Fruit fly (Drosophila melanogaster): ENCODE data around the gene Hel89B.

Gene Hel89B

DNA sequence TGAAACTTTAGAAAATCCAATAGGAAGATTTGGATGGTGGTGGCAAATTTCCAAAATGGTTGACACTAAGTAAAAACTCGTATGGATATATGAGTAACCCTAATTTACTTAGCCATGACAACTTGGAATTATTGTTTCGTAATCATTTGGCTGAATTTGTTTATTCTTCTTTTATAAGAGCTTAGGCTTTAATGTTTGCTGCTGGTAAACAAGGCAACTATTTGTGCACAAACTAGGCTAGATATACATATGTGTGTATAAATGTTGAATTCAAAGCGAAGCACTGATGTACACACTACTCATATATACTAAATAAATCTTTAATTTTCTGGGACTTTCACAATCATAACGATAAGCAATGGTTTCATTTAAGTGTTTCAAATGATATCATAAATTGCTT lies 32.8 kb downstream of the Hel89B start:
- TF ChIP-seq al (GFP tag; IDR thresholded peaks at IDR 0.05) (no peak), CG9437 (GFP tag; optimal IDR thresholded peaks at IDR 0.05) (no peak), bab2 (GFP tag; optimal IDR thresholded peaks at IDR 0.05) (peak; percentile 55), insv (GFP tag; optimal IDR thresholded peaks at IDR 0.05) (peak in 1 of 2 experiments; percentile 10), CG17912 (GFP tag; optimal IDR thresholded peaks at IDR 0.05) (peak; percentile 49), Dp (GFP tag; optimal IDR thresholded peaks at IDR 0.05) (no peak), Jarid2 (GFP tag; optimal IDR thresholded peaks at IDR 0.05) (no peak), Mad (GFP tag; optimal IDR thresholded peaks at IDR 0.05) (no peak), unc-4 (GFP tag; IDR thresholded peaks at IDR 0.05; ENCODE audit: partially characterized antibody) (no peak), CG4282 (GFP tag; optimal IDR thresholded peaks at IDR 0.05) (no peak), Drgx (GFP tag; IDR thresholded peaks at IDR 0.05) (no peak), D19A (tag; optimal IDR thresholded peaks at IDR 0.05) (peak; percentile 8), bbx (GFP tag; IDR thresholded peaks at IDR 0.05; ENCODE audit: partially characterized antibody) (no peak), CG17568 (GFP tag; optimal IDR thresholded peaks at IDR 0.05) (peak; percentile 78), CG15073 (GFP tag; optimal IDR thresholded peaks at IDR 0.05) (no peak), rib (GFP tag; IDR thresholded peaks at IDR 0.05) (no peak), Lim3 (GFP tag; IDR thresholded peaks at IDR 0.05) (no peak), zen2 (GFP tag; IDR thresholded peaks at IDR 0.05; ENCODE audit: partially characterized antibody) (no peak), scrt (GFP tag; optimal IDR thresholded peaks at IDR 0.05) (peak; percentile 15), B-H1 (GFP tag; IDR thresholded peaks at IDR 0.05) (no peak), CG9215 (GFP tag; IDR thresholded peaks at IDR 0.05) (no peak), twi (tag; optimal IDR thresholded peaks at IDR 0.05) (no peak), CG4424 (GFP tag; optimal IDR thresholded peaks at IDR 0.05) (peak; percentile 36), Kr (GFP tag; optimal IDR thresholded peaks at IDR 0.05) (peak; percentile 13), ac (GFP tag; optimal IDR thresholded peaks at IDR 0.05) (peak; percentile 8), lbe (GFP tag; optimal IDR thresholded peaks at IDR 0.05) (no peak), NC2α (GFP tag; optimal IDR thresholded peaks at IDR 0.05) (no peak), pan (optimal IDR thresholded peaks at IDR 0.05) (no peak), pan (GFP tag; optimal IDR thresholded peaks at IDR 0.05 in 1 of 2, IDR thresholded peaks at IDR 0.05 in 1 of 2) (no peak), CG7271 (tag; optimal IDR thresholded peaks at IDR 0.05) (no peak), Fer1 (GFP tag; optimal IDR thresholded peaks at IDR 0.05) (peak; percentile 58), Mrtf (GFP tag; IDR thresholded peaks at IDR 0.05) (no peak), bsh (GFP tag; optimal IDR thresholded peaks at IDR 0.05) (peak in 1 of 2 experiments; percentile 68), CG17385 (GFP tag; optimal IDR thresholded peaks at IDR 0.05) (peak; percentile 51), ro (GFP tag; IDR thresholded peaks at IDR 0.05) (no peak), CG14860 (GFP tag; IDR thresholded peaks at IDR 0.05; ENCODE audit: partially characterized antibody) (no peak), CG10267 (tag; optimal IDR thresholded peaks at IDR 0.05) (no peak), salm (tag; optimal IDR thresholded peaks at IDR 0.05) (peak; percentile 44), org-1 (GFP tag; optimal IDR thresholded peaks at IDR 0.05) (peak; percentile 42), CG6854 (GFP tag; optimal IDR thresholded peaks at IDR 0.05) (no peak), ara (GFP tag; IDR thresholded peaks at IDR 0.05) (no peak), CG3281 (GFP tag; optimal IDR thresholded peaks at IDR 0.05) (peak; percentile 55), Ravus (GFP tag; IDR thresholded peaks at IDR 0.05) (no peak), Vsx1 (GFP tag; optimal IDR thresholded peaks at IDR 0.05) (peak; percentile 53), CG9817 (tag; optimal IDR thresholded peaks at IDR 0.05) (peak; percentile 33), phol (tag; optimal IDR thresholded peaks at IDR 0.05) (no peak), CG12236 (GFP tag; optimal IDR thresholded peaks at IDR 0.05) (no peak), ranshi (GFP tag; IDR thresholded peaks at IDR 0.05) (no peak), CG32767 (GFP tag; IDR thresholded peaks at IDR 0.05) (no peak), CG30403 (GFP tag; optimal IDR thresholded peaks at IDR 0.05) (no peak), CG6654 (GFP tag; optimal IDR thresholded peaks at IDR 0.05) (no peak)
